Fruit fly (Drosophila melanogaster) whole organism, prepupa: ENCODE data around the gene CG43438.

Experiments
- CG10631 ChIP-seq: fragments of 200-800 bp; sonication (Bioruptor generic); optimal IDR thresholded peaks from 2 replicates; lab custom pipeline; 2016; ENCODE audit warnings: missing biosample characterization, missing genetic modification characterization
- CG10669 ChIP-seq: fragments of 200-800 bp; sonication (Bioruptor generic); optimal IDR thresholded peaks from 3 replicates; lab custom pipeline; 2018; ENCODE audit warnings: missing biosample characterization, mild to moderate bottlenecking, missing genetic modification characterization, moderate library complexity
- CG11294 ChIP-seq: fragments of 200-800 bp; sonication (Bioruptor generic); IDR thresholded peaks from 2 replicates; pipeline ENCODE4 v1.3.6; 2022; ENCODE audit warnings: missing biosample characterization, missing genetic modification characterization
- CG11902 ChIP-seq: fragments of 200-800 bp; sonication (Bioruptor generic); optimal IDR thresholded peaks from 3 replicates; lab custom pipeline; 2016; ENCODE audit warnings: missing biosample characterization, missing genetic modification characterization
- CG1621 ChIP-seq: fragments of 200-800 bp; sonication (Bioruptor generic); optimal IDR thresholded peaks from 3 replicates; lab custom pipeline; 2018; ENCODE audit warnings: missing biosample characterization, mild to moderate bottlenecking, missing genetic modification characterization
- CG3032 ChIP-seq: fragments of 200-800 bp; optimal IDR thresholded peaks from 2 replicates; lab custom pipeline; 2019; ENCODE audit warnings: missing biosample characterization, mild to moderate bottlenecking, missing genetic modification characterization, moderate library complexity
- CG32006 ChIP-seq: fragments of 200-800 bp; sonication (Bioruptor generic); optimal IDR thresholded peaks from 3 replicates; lab custom pipeline; 2017; ENCODE audit warnings: missing biosample characterization, mild to moderate bottlenecking, missing genetic modification characterization
- CG34406 ChIP-seq: fragments of 200-800 bp; sonication (Bioruptor generic); optimal IDR thresholded peaks from 3 replicates; lab custom pipeline; 2016; ENCODE audit warnings: missing biosample characterization, missing genetic modification characterization
- CG6276 ChIP-seq: fragments of 200-800 bp; sonication (Bioruptor generic); optimal IDR thresholded peaks from 2 replicates; lab custom pipeline; 2017; ENCODE audit warnings: missing biosample characterization, mild to moderate bottlenecking, missing genetic modification characterization
- CG6854 ChIP-seq: fragments of 200-800 bp; sonication (Bioruptor generic); optimal IDR thresholded peaks from 2 replicates; lab custom pipeline; 2017; ENCODE audit warnings: missing biosample characterization, mild to moderate bottlenecking, missing genetic modification characterization
- CG7368 ChIP-seq: fragments of 200-800 bp; sonication (Bioruptor generic); optimal IDR thresholded peaks from 3 replicates; lab custom pipeline; 2016; ENCODE audit warnings: missing biosample characterization, missing genetic modification characterization
- CG8119 ChIP-seq: fragments of 200-800 bp; sonication (Bioruptor generic); IDR thresholded peaks from 3 replicates; pipeline ENCODE4 v1.3.6; 2022; ENCODE audit warnings: missing biosample characterization, missing genetic modification characterization
- CG8319 ChIP-seq: fragments of 200-800 bp; sonication (Bioruptor generic); optimal IDR thresholded peaks from 3 replicates; lab custom pipeline; 2016; ENCODE audit warnings: missing biosample characterization, missing genetic modification characterization
- CG8632 ChIP-seq: fragments of 200-800 bp; sonication (Bioruptor generic); optimal IDR thresholded peaks from 3 replicates; lab custom pipeline; 2016; ENCODE audit warnings: missing biosample characterization, missing genetic modification characterization
- CG9139 ChIP-seq: fragments of 200-800 bp; sonication (Bioruptor generic); optimal IDR thresholded peaks from 3 replicates; lab custom pipeline; 2017; ENCODE audit warnings: missing biosample characterization, mild to moderate bottlenecking, missing genetic modification characterization
- Eip75B ChIP-seq: fragments of 200-800 bp; sonication (Bioruptor generic); optimal IDR thresholded peaks from 3 replicates; lab custom pipeline; 2016; ENCODE audit warnings: missing biosample characterization, missing genetic modification characterization
- Eip78C ChIP-seq: fragments of 200-800 bp; sonication (Bioruptor generic); peaks from one replicate; lab custom pipeline; 2016; ENCODE audit warnings: missing biosample characterization, missing genetic modification characterization
- Eip93F ChIP-seq: fragments of 200-800 bp; sonication (Bioruptor generic); optimal IDR thresholded peaks from 2 replicates; lab custom pipeline; 2016; ENCODE audit warnings: missing biosample characterization, mild to moderate bottlenecking, missing genetic modification characterization
- Gug ChIP-seq: fragments of 200-800 bp; sonication (Bioruptor generic); IDR thresholded peaks from 2 replicates; pipeline ENCODE4 v1.3.6; 2022; ENCODE audit warnings: missing biosample characterization, missing genetic modification characterization
- Hr38 ChIP-seq: sonication (Bioruptor generic); optimal IDR thresholded peaks from 2 replicates; lab custom pipeline; 2016; ENCODE audit warnings: missing biosample characterization, missing genetic modification characterization
- Hr39 ChIP-seq: fragments of 200-800 bp; sonication (Bioruptor generic); optimal IDR thresholded peaks from 2 replicates; lab custom pipeline; 2016; ENCODE audit warnings: missing biosample characterization, missing genetic modification characterization
- Hr4 ChIP-seq: fragments of 200-800 bp; sonication (Bioruptor generic); optimal IDR thresholded peaks from 3 replicates; lab custom pipeline; 2016; ENCODE audit warnings: missing biosample characterization, missing genetic modification characterization
- Lpt ChIP-seq: fragments of 200-800 bp; sonication (Bioruptor generic); optimal IDR thresholded peaks from 3 replicates; lab custom pipeline; 2016; ENCODE audit warnings: missing biosample characterization, missing genetic modification characterization
- OdsH ChIP-seq: fragments of 200-800 bp; sonication (Bioruptor generic); optimal IDR thresholded peaks from 3 replicates; lab custom pipeline; 2016; ENCODE audit warnings: missing biosample characterization, missing genetic modification characterization
- Sox102F ChIP-seq: fragments of 200-800 bp; sonication (Bioruptor generic); optimal IDR thresholded peaks from 2 replicates; lab custom pipeline; 2016; ENCODE audit warnings: missing biosample characterization, mild to moderate bottlenecking, missing genetic modification characterization
- Sox14 ChIP-seq: fragments of 200-800 bp; sonication (Bioruptor generic); optimal IDR thresholded peaks from 3 replicates; lab custom pipeline; 2016; ENCODE audit warnings: missing biosample characterization, missing genetic modification characterization
- Sox15 ChIP-seq: fragments of 200-800 bp; sonication (Bioruptor generic); optimal IDR thresholded peaks from 3 replicates; lab custom pipeline; 2016; ENCODE audit warnings: missing biosample characterization, missing genetic modification characterization
- cyc ChIP-seq: fragments of 200-800 bp; sonication (Bioruptor generic); optimal IDR thresholded peaks from 3 replicates; lab custom pipeline; 2016; ENCODE audit warnings: missing biosample characterization, missing genetic modification characterization
- dac ChIP-seq: fragments of 200-800 bp; sonication (Bioruptor generic); optimal IDR thresholded peaks from 2 replicates; lab custom pipeline; 2017; ENCODE audit warnings: missing biosample characterization, mild to moderate bottlenecking, missing genetic modification characterization
- eg ChIP-seq: fragments of 200-800 bp; sonication (Bioruptor generic); IDR thresholded peaks from 3 replicates; pipeline ENCODE4 v1.3.6; 2022; ENCODE audit warnings: missing biosample characterization, missing genetic modification characterization
- fd85E ChIP-seq: fragments of 200-800 bp; sonication (Bioruptor generic); optimal IDR thresholded peaks from 3 replicates; lab custom pipeline; 2016; ENCODE audit warnings: missing biosample characterization, missing genetic modification characterization
- fkh ChIP-seq: fragments of 200-800 bp; sonication (Bioruptor generic); optimal IDR thresholded peaks from 3 replicates; lab custom pipeline; 2017; ENCODE audit warnings: missing biosample characterization, mild to moderate bottlenecking, missing genetic modification characterization, moderate library complexity
- lz ChIP-seq: fragments of 200-800 bp; sonication (Bioruptor generic); optimal IDR thresholded peaks from 3 replicates; lab custom pipeline; 2016; ENCODE audit warnings: missing biosample characterization, missing genetic modification characterization
- net ChIP-seq: fragments of 200-800 bp; sonication (Bioruptor generic); optimal IDR thresholded peaks from 3 replicates; lab custom pipeline; 2016; ENCODE audit warnings: missing biosample characterization, missing genetic modification characterization
- salr ChIP-seq, 2 experiments: fragments of 200-800 bp; sonication (Bioruptor generic); optimal IDR thresholded peaks; 3 replicates each; lab custom pipeline; 2016 to 2018; ENCODE audit warnings: missing biosample characterization in 2 of 2, missing genetic modification characterization in 2 of 2, mild to moderate bottlenecking in 1 of 2
- ss ChIP-seq, 2 experiments: fragments of 200-800 bp; sonication (Bioruptor generic); optimal IDR thresholded peaks; 2 replicates in 1 of 2; 3 replicates in 1 of 2; lab custom pipeline; 2017 to 2018; ENCODE audit warnings: mild to moderate bottlenecking in 2 of 2, missing biosample characterization in 2 of 2, missing genetic modification characterization in 2 of 2, moderate library complexity in 1 of 2
- topi ChIP-seq: fragments of 200-800 bp; sonication (Bioruptor generic); optimal IDR thresholded peaks from 3 replicates; lab custom pipeline; 2016; ENCODE audit warnings: missing biosample characterization, missing genetic modification characterization
- vri ChIP-seq: fragments of 200-800 bp; sonication (Bioruptor generic); optimal IDR thresholded peaks from 3 replicates; lab custom pipeline; 2016; ENCODE audit warnings: missing biosample characterization, mild to moderate bottlenecking, missing genetic modification characterization

The CG43438 gene

DNA sequence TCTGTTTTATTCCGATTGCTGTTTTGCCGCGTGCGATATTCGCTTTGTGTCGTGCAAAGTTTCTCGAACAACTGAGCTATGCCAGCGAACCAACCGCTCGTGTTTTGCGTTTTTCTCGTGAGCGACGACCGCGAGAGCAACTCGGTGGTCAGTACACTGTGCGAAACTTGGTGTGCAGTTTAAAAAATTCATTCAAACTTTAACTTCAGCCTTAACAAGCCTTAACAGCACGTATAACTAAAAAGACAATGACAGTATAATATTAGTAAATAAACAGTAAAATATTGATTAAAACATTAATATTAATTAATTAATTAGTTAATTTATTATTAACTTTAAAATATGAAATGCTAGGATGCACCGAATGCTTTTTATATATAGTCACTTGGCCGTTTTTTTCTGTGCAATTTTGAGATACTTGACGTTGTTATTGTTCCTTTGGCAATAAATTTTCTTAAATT lies 7.8 kb upstream of the CG43438 start, which contains the start of gene CG31705 (continued):
- TF ChIP-seq fd85E, result no peak
- TF ChIP-seq dac, result no peak
- peak; percentile 19 for TF ChIP-seq lz (GFP tag; lab: Kevin White, UChicago)
- TF ChIP-seq CG10669 (GFP tag; lab: Kevin White, UChicago), result peak; percentile 65
- peak; percentile 32 for TF ChIP-seq cyc (GFP tag; lab: Kevin White, UChicago)
- peak; percentile 59 for TF ChIP-seq OdsH (GFP tag; lab: Kevin White, UChicago)
- TF ChIP-seq Sox14 (GFP tag; lab: Kevin White, UChicago), result peak; percentile 8
- TF ChIP-seq Eip78C (GFP tag; lab: Kevin White, UChicago), result peak; percentile 87
- no peak for TF ChIP-seq Eip75B (GFP tag; lab: Kevin White, UChicago)
- peak; percentile 80 for TF ChIP-seq CG32006 (GFP tag; lab: Kevin White, UChicago)
- peak; percentile 71 for TF ChIP-seq eg (GFP tag; lab: Robert Waterston, UW)
- TF ChIP-seq Sox102F, result peak; percentile 44
- TF ChIP-seq topi, result peak; percentile 62
- peak; percentile 50 for TF ChIP-seq Gug (GFP tag; lab: Robert Waterston, UW)
- no peak for TF ChIP-seq vri (GFP tag; lab: Kevin White, UChicago)
- peak; percentile 73 for TF ChIP-seq CG10631 (GFP tag; lab: Kevin White, UChicago)
- peak; percentile 64 for TF ChIP-seq CG34406 (GFP tag; lab: Kevin White, UChicago)
- peak; percentile 46 for TF ChIP-seq CG7368
- TF ChIP-seq CG11902 (GFP tag; lab: Kevin White, UChicago), result peak; percentile 60
- peak; percentile 41 for TF ChIP-seq net (GFP tag; lab: Kevin White, UChicago)
- TF ChIP-seq CG6276 (GFP tag; lab: Kevin White, UChicago), result peak; percentile 84
- no peak for TF ChIP-seq Eip93F (GFP tag; lab: Kevin White, UChicago)
- no peak for TF ChIP-seq CG1621
- TF ChIP-seq Lpt (GFP tag; lab: Kevin White, UChicago), result peak; percentile 0
- TF ChIP-seq CG6854 (GFP tag; lab: Kevin White, UChicago), result no peak
- TF ChIP-seq CG8319 (GFP tag; lab: Kevin White, UChicago), result peak; percentile 66
- TF ChIP-seq Hr4 (GFP tag; lab: Kevin White, UChicago), result no peak
- peak in 1 of 2 experiments; percentile 58 for TF ChIP-seq ss (GFP tag; optimal IDR thresholded peaks at IDR 0.05; lab: Kevin White, UChicago)
- no peak for TF ChIP-seq Hr38 (GFP tag; lab: Kevin White, UChicago)
- TF ChIP-seq salr (GFP tag; optimal IDR thresholded peaks at IDR 0.05; lab: Kevin White, UChicago), result peak in 1 of 2 experiments; percentile 70
- peak; percentile 27 for TF ChIP-seq Sox15 (GFP tag; lab: Kevin White, UChicago)

DNA sequence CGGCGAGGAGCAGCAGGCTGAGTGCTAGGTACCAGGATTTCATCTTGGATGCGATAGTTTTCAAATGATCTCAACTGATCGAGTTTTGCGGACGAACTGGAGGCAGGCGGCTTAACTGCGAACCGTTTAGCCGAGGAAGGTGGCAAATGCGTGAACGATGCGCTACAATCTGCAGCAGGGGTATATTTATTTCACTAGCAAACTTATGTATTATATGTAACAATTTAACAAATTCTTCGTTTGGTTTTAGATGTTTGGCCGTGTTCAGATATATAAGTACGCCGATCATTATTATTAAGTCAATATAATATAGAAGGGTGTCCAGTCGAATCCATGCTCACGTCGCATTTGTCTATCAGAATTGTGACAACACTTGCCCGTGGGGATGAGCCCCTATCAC lies 5.0 kb upstream of the CG43438 start, which contains the start of gene CG31706:
CG31706 (minus strand) TSS at position 101 of the 400 bp plus-strand sequence.
- no peak for TF ChIP-seq CG9139 (GFP tag; lab: Kevin White, UChicago)
- TF ChIP-seq CG8119 (GFP tag; lab: Robert Waterston, UW), result no peak
- TF ChIP-seq CG1621, result no peak
- no peak for TF ChIP-seq cyc (GFP tag; lab: Kevin White, UChicago)
- no peak for TF ChIP-seq CG8632 (GFP tag; lab: Kevin White, UChicago)
- TF ChIP-seq CG8319 (GFP tag; lab: Kevin White, UChicago), result no peak
- TF ChIP-seq salr (GFP tag; optimal IDR thresholded peaks at IDR 0.05; lab: Kevin White, UChicago), result no peak
- no peak for TF ChIP-seq CG3032 (tag; lab: Kevin White, UChicago)
- TF ChIP-seq, all 60 proteins: peak for 0

DNA sequence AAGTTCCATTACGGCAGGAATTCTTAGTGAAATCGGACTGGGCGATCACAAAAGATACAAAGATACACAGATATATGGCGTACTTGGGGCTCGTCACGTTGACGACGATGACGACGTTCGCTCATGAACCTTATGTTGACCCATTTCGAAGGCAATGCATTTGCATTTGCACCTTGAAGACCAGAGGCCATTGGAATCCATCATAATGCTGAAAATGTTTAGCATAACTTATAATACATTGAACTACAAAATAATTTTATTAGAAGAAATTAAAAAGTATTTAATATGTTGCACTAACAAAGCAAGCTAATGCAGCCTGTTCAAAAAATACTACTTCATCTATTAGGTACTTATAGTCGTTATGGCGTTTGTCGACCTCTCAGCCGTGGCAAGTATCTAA lies 4.4 kb upstream of the CG43438 start, which contains the start of gene CG34162:
CG34162 (plus strand) TSS at position 301 of the 400 bp plus-strand sequence.
- TF ChIP-seq Hr39 (GFP tag; lab: Kevin White, UChicago) (no peak), fkh (GFP tag; lab: Kevin White, UChicago) (no peak), CG11294 (no peak), Sox14 (GFP tag; lab: Kevin White, UChicago) (no peak)
